Fruit fly (Drosophila melanogaster) whole organism, embryonic: Measurements from ENCODE around the gene DENR.

Experiments used
- Bgb ChIP-seq: fragments of 200-800 bp; sonication (Bioruptor generic); IDR thresholded peaks from 2 replicates; pipeline ENCODE4 v1.3.6; 2022; ENCODE audit warnings: missing biosample characterization, missing genetic modification characterization; ENCODE audit not compliant: partially characterized antibody
- CG10267 ChIP-seq: fragments of 200-800 bp; sonication (Bioruptor generic); optimal IDR thresholded peaks from 2 replicates; lab custom pipeline; 2018; ENCODE audit warnings: missing biosample characterization, mild to moderate bottlenecking, missing genetic modification characterization, moderate library complexity
- CG10462 ChIP-seq: fragments of 200-800 bp; sonication (Bioruptor generic); optimal IDR thresholded peaks from 2 replicates; lab custom pipeline; 2016; ENCODE audit warnings: missing biosample characterization, missing genetic modification characterization
- CG10543 ChIP-seq: fragments of 200-800 bp; sonication (Bioruptor generic); optimal IDR thresholded peaks from 3 replicates; lab custom pipeline; 2017; ENCODE audit warnings: missing biosample characterization, mild to moderate bottlenecking, missing genetic modification characterization, moderate library complexity
- CG11696 ChIP-seq: fragments of 200-800 bp; sonication (Bioruptor generic); IDR thresholded peaks from 2 replicates; pipeline ENCODE4 v1.3.6; 2022; ENCODE audit warnings: missing biosample characterization, missing genetic modification characterization
- CG12391 ChIP-seq: fragments of 200-800 bp; sonication (Bioruptor generic); optimal IDR thresholded peaks from 3 replicates; lab custom pipeline; 2018; ENCODE audit warnings: missing biosample characterization, mild to moderate bottlenecking, missing genetic modification characterization, moderate library complexity
- CG15514 ChIP-seq: fragments of 200-800 bp; sonication (Bioruptor generic); optimal IDR thresholded peaks from 3 replicates; lab custom pipeline; 2017; ENCODE audit warnings: missing biosample characterization, missing genetic modification characterization, mild to moderate bottlenecking, moderate library complexity, missing genetic modification reagents
- CG1603 ChIP-seq: fragments of 200-800 bp; sonication (Bioruptor generic); optimal IDR thresholded peaks from 2 replicates; lab custom pipeline; 2019; ENCODE audit warnings: missing biosample characterization, mild to moderate bottlenecking, missing genetic modification characterization, moderate library complexity
- CG17328 ChIP-seq: fragments of 200-800 bp; sonication (Bioruptor generic); IDR thresholded peaks from 2 replicates; pipeline ENCODE4 v1.3.6; 2022; ENCODE audit warnings: missing biosample characterization, missing genetic modification characterization
- CG18599 ChIP-seq: fragments of 200-800 bp; sonication (Bioruptor generic); optimal IDR thresholded peaks from 3 replicates; lab custom pipeline; 2017; ENCODE audit warnings: missing biosample characterization, missing genetic modification characterization, mild to moderate bottlenecking, moderate library complexity, missing genetic modification reagents
- CG30020 ChIP-seq: fragments of 200-800 bp; optimal IDR thresholded peaks from 2 replicates; lab custom pipeline; 2019; ENCODE audit warnings: missing biosample characterization, mild to moderate bottlenecking, missing genetic modification characterization, moderate library complexity
- CG31224 ChIP-seq: fragments of 200-800 bp; sonication (Bioruptor generic); IDR thresholded peaks from 2 replicates; pipeline ENCODE4 v1.3.6; 2022; ENCODE audit warnings: missing biosample characterization, missing genetic modification characterization
- CG3407 ChIP-seq: fragments of 200-800 bp; sonication (Bioruptor generic); optimal IDR thresholded peaks from 2 replicates; lab custom pipeline; 2018; ENCODE audit warnings: missing biosample characterization, mild to moderate bottlenecking, missing genetic modification characterization
- CG3838 ChIP-seq: fragments of 200-800 bp; sonication (Bioruptor generic); optimal IDR thresholded peaks from 3 replicates; lab custom pipeline; 2016; ENCODE audit warnings: missing biosample characterization, missing genetic modification characterization
- CG3995 ChIP-seq: fragments of 200-800 bp; sonication (Bioruptor generic); optimal IDR thresholded peaks from 3 replicates; lab custom pipeline; 2016; ENCODE audit warnings: missing biosample characterization, missing genetic modification characterization
- CG6254 ChIP-seq: fragments of 200-800 bp; sonication (Bioruptor generic); optimal IDR thresholded peaks from 3 replicates; lab custom pipeline; 2017; ENCODE audit warnings: mild to moderate bottlenecking, missing biosample characterization, missing genetic modification reagents, missing genetic modification characterization
- CG7963 ChIP-seq: fragments of 200-800 bp; sonication (Bioruptor generic); IDR thresholded peaks from 3 replicates; pipeline ENCODE4 v1.3.6; 2022; ENCODE audit warnings: missing biosample characterization, missing genetic modification characterization; ENCODE audit not compliant: partially characterized antibody
- CTCF ChIP-seq: fragments of 200-800 bp; sonication (Bioruptor generic); optimal IDR thresholded peaks from 2 replicates; lab custom pipeline; 2017; ENCODE audit warnings: missing biosample characterization, mild to moderate bottlenecking, missing genetic modification characterization, moderate library complexity
- D19B ChIP-seq: fragments of 200-800 bp; sonication (Bioruptor generic); optimal IDR thresholded peaks from 2 replicates; lab custom pipeline; 2017; ENCODE audit warnings: missing biosample characterization, mild to moderate bottlenecking, missing genetic modification characterization
- Dad ChIP-seq: fragments of 200-800 bp; sonication (Bioruptor generic); optimal IDR thresholded peaks from 3 replicates; lab custom pipeline; 2016; ENCODE audit warnings: missing biosample characterization, missing genetic modification characterization
- Rx ChIP-seq: fragments of 200-800 bp; sonication (Bioruptor generic); IDR thresholded peaks from 2 replicates; pipeline ENCODE4 v1.3.6; 2022; ENCODE audit warnings: missing biosample characterization, missing genetic modification characterization
- Sox102F ChIP-seq: fragments of 200-800 bp; sonication (Bioruptor generic); optimal IDR thresholded peaks from 2 replicates; lab custom pipeline; 2018; ENCODE audit warnings: missing biosample characterization, mild to moderate bottlenecking, missing genetic modification characterization, moderate library complexity
- Trl ChIP-seq, 3 experiments: fragments of >200 bp in 2 of 3; fragments of 200-800 bp in 1 of 3; sonication (Bioruptor generic) in 1 of 3; optimal IDR thresholded peaks; 2 replicates in 1 of 3; 3 replicates in 2 of 3; lab custom pipeline; 2016 to 2017; ENCODE audit warnings: missing biosample characterization in 1 of 3, missing genetic modification characterization in 1 of 3
- bbx ChIP-seq: fragments of 200-800 bp; sonication (Bioruptor generic); IDR thresholded peaks from 2 replicates; pipeline ENCODE4 v1.3.6; 2022; ENCODE audit warnings: missing biosample characterization, missing genetic modification characterization; ENCODE audit not compliant: partially characterized antibody
- chinmo ChIP-seq: fragments of 200-800 bp; sonication (Bioruptor generic); IDR thresholded peaks from 4 replicates; pipeline ENCODE4 v1.3.6; 2022; ENCODE audit warnings: missing biosample characterization, missing genetic modification characterization; ENCODE audit not compliant: partially characterized antibody
- chm ChIP-seq: fragments of 200-800 bp; sonication (Bioruptor generic); IDR thresholded peaks from 2 replicates; pipeline ENCODE4 v1.3.6; 2022; ENCODE audit warnings: missing biosample characterization, missing genetic modification characterization
- chn ChIP-seq: fragments of 200-800 bp; sonication (Bioruptor generic); optimal IDR thresholded peaks from 2 replicates; lab custom pipeline; 2016; ENCODE audit warnings: missing biosample characterization, missing genetic modification characterization
- cwo ChIP-seq: fragments of 200-800 bp; sonication (Bioruptor generic); optimal IDR thresholded peaks from 3 replicates; lab custom pipeline; 2017; ENCODE audit warnings: missing biosample characterization, missing genetic modification characterization, mild to moderate bottlenecking, moderate library complexity, missing genetic modification reagents
- en ChIP-seq: fragments of 200-800 bp; sonication (Bioruptor generic); optimal IDR thresholded peaks from 2 replicates; lab custom pipeline; 2016; ENCODE audit warnings: missing biosample characterization, missing genetic modification characterization
- fd96Cb ChIP-seq: fragments of 200-800 bp; sonication (Bioruptor generic); optimal IDR thresholded peaks from 2 replicates; lab custom pipeline; 2018; ENCODE audit warnings: missing biosample characterization, mild to moderate bottlenecking, missing genetic modification characterization, moderate library complexity
- fru ChIP-seq: fragments of >200 bp; optimal IDR thresholded peaks from 2 replicates; lab custom pipeline; 2017
- gem ChIP-seq: fragments of 200-800 bp; sonication (Bioruptor generic); optimal IDR thresholded peaks from 2 replicates; lab custom pipeline; 2019; ENCODE audit warnings: missing biosample characterization, mild to moderate bottlenecking, missing genetic modification characterization, moderate library complexity
- h ChIP-seq: fragments of >200 bp; optimal IDR thresholded peaks from 2 replicates; lab custom pipeline; 2017
- ken ChIP-seq: fragments of 200-800 bp; sonication (Bioruptor generic); IDR thresholded peaks from 3 replicates; pipeline ENCODE4 v1.3.6; 2022; ENCODE audit warnings: missing biosample characterization, missing genetic modification characterization
- mam ChIP-seq: fragments of 200-800 bp; sonication (Bioruptor generic); optimal IDR thresholded peaks from 3 replicates; lab custom pipeline; 2016; ENCODE audit warnings: missing biosample characterization, missing genetic modification characterization
- nmo ChIP-seq: fragments of 200-800 bp; sonication (Bioruptor generic); optimal IDR thresholded peaks from 2 replicates; lab custom pipeline; 2018; ENCODE audit warnings: missing biosample characterization, mild to moderate bottlenecking, missing genetic modification characterization, moderate library complexity
- onecut ChIP-seq: fragments of 200-800 bp; sonication (Bioruptor generic); IDR thresholded peaks from 2 replicates; pipeline ENCODE4 v1.3.6; 2022; ENCODE audit warnings: missing biosample characterization, missing genetic modification characterization
- prd ChIP-seq, 3 experiments: fragments of >200 bp in 2 of 3; fragments of 200-800 bp in 1 of 3; sonication (Bioruptor generic) in 1 of 3; optimal IDR thresholded peaks in 2 of 3; IDR thresholded peaks in 1 of 3; 2 replicates in 2 of 3; 3 replicates in 1 of 3; pipeline versions ENCODE4 v1.3.6 to Lab custom; 2017 to 2022; ENCODE audit warnings: missing biosample characterization in 1 of 3, missing genetic modification characterization in 1 of 3
- salm ChIP-seq: fragments of 200-800 bp; sonication (Bioruptor generic); optimal IDR thresholded peaks from 2 replicates; lab custom pipeline; 2018; ENCODE audit warnings: missing biosample characterization, mild to moderate bottlenecking, missing genetic modification characterization
- sc ChIP-seq, 3 experiments: fragments of >200 bp in 2 of 3; fragments of 200-800 bp in 1 of 3; sonication (Bioruptor generic) in 1 of 3; optimal IDR thresholded peaks; 2 replicates in 2 of 3; 3 replicates in 1 of 3; lab custom pipeline; 2017; ENCODE audit warnings: mild to moderate bottlenecking in 1 of 3, missing biosample characterization in 1 of 3, missing genetic modification characterization in 1 of 3, missing genetic modification reagents in 1 of 3
- slbo ChIP-seq: fragments of 200-800 bp; sonication (Bioruptor generic); IDR thresholded peaks from 2 replicates; pipeline ENCODE4 v1.3.6; 2022; ENCODE audit warnings: missing biosample characterization, missing genetic modification characterization
- sr ChIP-seq: fragments of 200-800 bp; sonication (Bioruptor generic); IDR thresholded peaks from 3 replicates; pipeline ENCODE4 v1.3.6; 2022; ENCODE audit warnings: missing biosample characterization, missing genetic modification characterization
- stc ChIP-seq: fragments of 200-800 bp; sonication (Bioruptor generic); IDR thresholded peaks from 2 replicates; pipeline ENCODE4 v1.3.6; 2022; ENCODE audit warnings: missing biosample characterization, missing genetic modification characterization
- tap ChIP-seq: fragments of 200-800 bp; optimal IDR thresholded peaks from 3 replicates; lab custom pipeline; 2019; ENCODE audit warnings: missing biosample characterization, mild to moderate bottlenecking, missing genetic modification characterization, moderate library complexity
- trem ChIP-seq: fragments of 200-800 bp; optimal IDR thresholded peaks from 3 replicates; lab custom pipeline; 2019; ENCODE audit warnings: missing biosample characterization, mild to moderate bottlenecking, missing genetic modification characterization, moderate library complexity
- twi ChIP-seq: fragments of 200-800 bp; optimal IDR thresholded peaks from 2 replicates; lab custom pipeline; 2019; ENCODE audit warnings: missing biosample characterization, mild to moderate bottlenecking, missing genetic modification characterization, moderate library complexity
- unpg ChIP-seq: fragments of 200-800 bp; sonication (Bioruptor generic); optimal IDR thresholded peaks from 3 replicates; lab custom pipeline; 2018; ENCODE audit warnings: missing biosample characterization, mild to moderate bottlenecking, missing genetic modification characterization, moderate library complexity
- vvl ChIP-seq: fragments of 200-800 bp; sonication (Bioruptor generic); IDR thresholded peaks from 2 replicates; pipeline ENCODE4 v1.3.6; 2022; ENCODE audit warnings: missing biosample characterization, missing genetic modification characterization

Gene DENR

DNA sequence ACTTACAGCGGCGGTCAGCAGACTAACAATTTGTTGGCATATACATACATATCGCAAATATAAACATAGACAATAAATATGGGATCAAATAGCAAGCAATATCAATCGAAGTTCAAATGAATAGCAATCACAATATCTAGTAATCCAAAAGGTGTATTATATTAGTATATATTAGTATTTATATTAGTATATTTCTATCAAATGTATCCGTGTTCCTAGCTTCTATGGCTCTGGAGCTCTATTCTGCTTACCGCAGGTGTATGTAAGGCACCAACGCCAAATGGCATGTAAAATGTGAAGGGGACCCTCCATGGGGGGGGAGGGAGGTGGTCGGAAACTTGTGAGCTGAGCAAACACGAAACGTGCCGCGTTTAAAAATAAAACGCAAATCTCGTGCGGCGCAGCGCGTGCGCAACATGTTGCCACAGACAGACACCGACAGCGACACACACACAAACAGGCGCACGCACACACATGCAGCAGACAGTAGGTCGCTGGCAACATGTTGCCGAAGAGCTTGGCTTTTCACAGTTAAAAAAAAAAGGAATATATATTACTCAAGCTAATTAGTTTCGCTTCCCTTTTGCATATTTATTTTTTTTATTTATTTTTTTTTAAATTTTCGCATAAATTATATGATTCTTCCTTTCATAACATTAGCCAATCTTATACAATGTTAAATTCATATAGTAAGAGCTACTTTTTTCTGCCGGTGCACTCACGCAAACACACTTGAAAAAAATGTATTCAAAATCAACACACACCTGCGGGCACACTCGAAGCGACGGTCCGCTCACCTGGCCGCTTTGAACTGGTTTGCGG lies 44.3 kb upstream of the DENR start (continued):
- TF ChIP-seq prd (optimal IDR thresholded peaks at IDR 0.05; lab: Kevin White, UChicago) (no peak), prd (GFP tag; IDR thresholded peaks at IDR 0.05; lab: Robert Waterston, UW) (peak; percentile 71), vvl (GFP tag; lab: Robert Waterston, UW) (peak; percentile 80), CG10543 (GFP tag; lab: Kevin White, UChicago) (peak; percentile 34), slbo (peak; percentile 68), CG30020 (tag; lab: Kevin White, UChicago) (no peak), CG18599 (peak; percentile 66), CG3995 (GFP tag; lab: Kevin White, UChicago) (no peak), CG11696 (GFP tag; lab: Robert Waterston, UW) (peak; percentile 89), bbx (GFP tag; lab: Robert Waterston, UW) (no peak), onecut (GFP tag; lab: Robert Waterston, UW) (peak; percentile 35), CG10462 (GFP tag; lab: Kevin White, UChicago) (no peak), Sox102F (GFP tag; lab: Kevin White, UChicago) (peak; percentile 69), cwo (GFP tag; lab: Kevin White, UChicago) (peak; percentile 99), fd96Cb (tag; lab: Kevin White, UChicago) (peak; percentile 68), mam (peak; percentile 41), Bgb (GFP tag; lab: Robert Waterston, UW) (no peak; the same call in 1 of the 2 replicates), unpg (peak; percentile 67), Rx (0 out of 2 replicates have a peak, but pooled peaks have one; percentile 30), Dad (no peak), sc (optimal IDR thresholded peaks at IDR 0.05; lab: Kevin White, UChicago) (no peak), sc (GFP tag; optimal IDR thresholded peaks at IDR 0.05; lab: Kevin White, UChicago) (peak; percentile 17), h (lab: Kevin White, UChicago) (no peak), sr (GFP tag; lab: Robert Waterston, UW) (no peak), CG15514 (GFP tag; lab: Kevin White, UChicago) (peak; percentile 38), CG31224 (GFP tag; lab: Robert Waterston, UW) (no peak; the same call in 1 of the 2 replicates), gem (tag; lab: Kevin White, UChicago) (peak; percentile 94), ken (GFP tag; lab: Robert Waterston, UW) (no peak), nmo (GFP tag; lab: Kevin White, UChicago) (peak; percentile 72), CG3838 (GFP tag; lab: Kevin White, UChicago) (no peak), CG6254 (GFP tag; lab: Kevin White, UChicago) (peak; percentile 54), chm (GFP tag; lab: Robert Waterston, UW) (0 out of 2 replicates have a peak, but pooled peaks have one; percentile 9), stc (peak; percentile 81), CG1603 (tag; lab: Kevin White, UChicago) (peak; percentile 2), CTCF (no peak), trem (peak; percentile 14), chn (GFP tag; lab: Kevin White, UChicago) (no peak), CG10267 (tag; lab: Kevin White, UChicago) (peak; percentile 54), Trl (optimal IDR thresholded peaks at IDR 0.05; lab: Kevin White, UChicago) (no peak), Trl (GFP tag; optimal IDR thresholded peaks at IDR 0.05; lab: Kevin White, UChicago) (peak; percentile 24), CG17328 (peak; percentile 54), chinmo (GFP tag; lab: Robert Waterston, UW) (peak; percentile 42; the same call in 1 of the 4 replicates), en (no peak), CG3407 (GFP tag; lab: Kevin White, UChicago) (peak; percentile 37), CG7963 (no peak), CG12391 (tag; lab: Kevin White, UChicago) (peak; percentile 63), fru (lab: Kevin White, UChicago) (no peak), twi (tag; lab: Kevin White, UChicago) (no peak), tap (tag; lab: Kevin White, UChicago) (peak; percentile 37), salm (peak; percentile 49), D19B (peak; percentile 14)
